Worm (Caenorhabditis elegans) whole organism, mixed stage, embryonic: ENCODE data around the gene ccf-1.

ENCODE experiments used
- flh-1 ChIP-seq: fragments of 200-800 bp; sonication (Bioruptor generic); optimal IDR thresholded peaks from 2 replicates; lab custom pipeline; 2018; ENCODE audit warnings: mild to moderate bottlenecking, missing genetic modification characterization, moderate library complexity, missing compliant biosample characterization
- mab-5 ChIP-seq: fragments of 150-350 bp; optimal IDR thresholded peaks from 2 replicates; lab custom pipeline; 2014; ENCODE audit warnings: missing biosample characterization, missing genetic modification characterization

ce11 chrIII:11923586-11923985 is 3.5 kb upstream of the ccf-1 start, which contains the start of gene nft-1:
- TF ChIP-seq mab-5 (no peak), flh-1 (GFP tag; lab: Kevin White, UChicago) (no peak)
